Worm (Caenorhabditis elegans): Measurements from ENCODE around the gene T10D4.6.

T10D4.6 gene

ce11 chrII:3118907-3119382 lies at the start of gene T10D4.6:
T10D4.6 (plus strand) TSS chrII:3119332.
- TF ChIP-seq nhr-19 (GFP tag; conservative IDR thresholded peaks at IDR 0.05) (0 out of 2 replicates have a peak, but pooled peaks have one; percentile 9), ceh-88 (GFP tag; IDR thresholded peaks at IDR 0.05) (no peak), efl-1 (optimal IDR thresholded peaks at IDR 0.05) (peak; percentile 51 to 67), efl-1 (GFP tag; optimal IDR thresholded peaks at IDR 0.05 in 1 of 2) (peak in 1 of 2 experiments; percentile 45), rnt-1 (tag; optimal IDR thresholded peaks at IDR 0.05) (peak; percentile 22), snu-23 (GFP tag; optimal IDR thresholded peaks at IDR 0.05) (peak; percentile 44), F16B12.6 (tag; optimal IDR thresholded peaks at IDR 0.05) (peak; percentile 80), lsy-2 (tag; optimal IDR thresholded peaks at IDR 0.05) (peak in 1 of 2 experiments; percentile 40), lin-35 (GFP tag; optimal IDR thresholded peaks at IDR 0.05) (peak; percentile 46 to 63), egl-13 (tag; optimal IDR thresholded peaks at IDR 0.05) (no peak), elt-2 (tag; optimal IDR thresholded peaks at IDR 0.05) (no peak), unc-62 (GFP tag; optimal IDR thresholded peaks at IDR 0.05) (no peak), mep-1 (tag; optimal IDR thresholded peaks at IDR 0.05) (peak; percentile 34), ceh-82 (tag; optimal IDR thresholded peaks at IDR 0.05) (peak in 1 of 3 experiments; percentile 19), pax-3 (tag; optimal IDR thresholded peaks at IDR 0.05) (no peak), dpl-1 (GFP tag; optimal IDR thresholded peaks at IDR 0.05) (peak; percentile 17 to 51 (median 18)), sup-37 (GFP tag; optimal IDR thresholded peaks at IDR 0.05) (no peak), tbx-2 (tag; optimal IDR thresholded peaks at IDR 0.05) (peak; percentile 37)

- TF ChIP-seq nhr-237 (tag; optimal IDR thresholded peaks at IDR 0.05) (no peak), ceh-63 (GFP tag; optimal IDR thresholded peaks at IDR 0.05) (no peak)
Measured at ce11 chrII:3070182-3070581, 49.0 kb upstream of the T10D4.6 start.

- TF ChIP-seq efl-1 (optimal IDR thresholded peaks at IDR 0.05) (no peak), efl-1 (GFP tag; optimal IDR thresholded peaks at IDR 0.05 in 1 of 2) (peak in 1 of 2 experiments; percentile 12), nhr-85 (tag) (peak; percentile 12), snu-23 (GFP tag; optimal IDR thresholded peaks at IDR 0.05) (no peak)
Measured at ce11 chrII:3071012-3071749, 48.0 kb upstream of the T10D4.6 start, which contains the start of gene Y25C1A.7. Y25C1A.7 (minus strand) TSS chrII:3071062.

- TF ChIP-seq nhr-77 (tag; optimal IDR thresholded peaks at IDR 0.05) (peak; percentile 56), nhr-90 (tag; optimal IDR thresholded peaks at IDR 0.05; ENCODE audit: poor library complexity) (no peak), irx-1 (tag; optimal IDR thresholded peaks at IDR 0.05) (peak; percentile 91), lin-13 (GFP tag; optimal IDR thresholded peaks at IDR 0.05) (peak; percentile 87), zip-4 (GFP tag; optimal IDR thresholded peaks at IDR 0.05) (peak; percentile 87), jun-1 (tag; optimal IDR thresholded peaks at IDR 0.05) (peak; percentile 81), dpl-1 (GFP tag; optimal IDR thresholded peaks at IDR 0.05) (peak; percentile 73 to 85 (median 84)), mdl-1 (tag; optimal IDR thresholded peaks at IDR 0.05) (peak in 1 of 2 experiments; percentile 82), snu-23 (GFP tag; optimal IDR thresholded peaks at IDR 0.05) (peak; percentile 95), mep-1 (tag; optimal IDR thresholded peaks at IDR 0.05) (peak; percentile 91), elt-2 (tag; optimal IDR thresholded peaks at IDR 0.05) (peak; percentile 83), ztf-4 (tag; optimal IDR thresholded peaks at IDR 0.05) (peak; percentile 86), egl-27 (tag; optimal IDR thresholded peaks at IDR 0.05) (peak in 1 of 2 experiments; percentile 45), lsy-2 (tag; optimal IDR thresholded peaks at IDR 0.05) (peak; percentile 100), nhr-19 (GFP tag; conservative IDR thresholded peaks at IDR 0.05) (peak; percentile 91), snpc-4 (tag; optimal IDR thresholded peaks at IDR 0.05) (peak; percentile 78), mab-9 (GFP tag; IDR thresholded peaks at IDR 0.05) (peak; percentile 86), ceh-63 (GFP tag; optimal IDR thresholded peaks at IDR 0.05) (no peak), isw-1 (GFP tag; IDR thresholded peaks at IDR 0.05) (peak; percentile 90), alr-1 (tag; optimal IDR thresholded peaks at IDR 0.05; ENCODE audit: borderline replicate concordance) (no peak), fos-1 (tag; optimal IDR thresholded peaks at IDR 0.05) (peak; percentile 75), fkh-10 (GFP tag; optimal IDR thresholded peaks at IDR 0.05) (peak; percentile 87), unc-62 (GFP tag; optimal IDR thresholded peaks at IDR 0.05) (no peak), nhr-11 (tag; optimal IDR thresholded peaks at IDR 0.05) (peak; percentile 66), rnt-1 (tag; optimal IDR thresholded peaks at IDR 0.05) (peak; percentile 98), ama-1 (optimal IDR thresholded peaks at IDR 0.05) (peak; percentile 23), ceh-90 (tag; optimal IDR thresholded peaks at IDR 0.05) (peak; percentile 42), C04F5.9 (tag; optimal IDR thresholded peaks at IDR 0.05) (peak; percentile 100), hpl-2 (GFP tag; optimal IDR thresholded peaks at IDR 0.05) (peak; percentile 88), skn-1 (tag; optimal IDR thresholded peaks at IDR 0.05) (peak; percentile 85), aha-1 (tag; optimal IDR thresholded peaks at IDR 0.05) (peak; percentile 48), tbx-2 (tag; optimal IDR thresholded peaks at IDR 0.05) (peak; percentile 94)
Measured at ce11 chrII:3076915-3077314, 42.2 kb upstream of the T10D4.6 start, which contains the start of gene Y25C1A.8. Y25C1A.8 (minus strand) TSS chrII:3076959.
